1 fruit fly cellular context compared by ENCODE assay signal in genomic region chr3R:28844611-28845376, dm6.
TF ChIP-seq lines count a peak whose summit lies in the region.

Gene Apc (minus strand): TSS chr3R:28844748.
Gene spg (plus strand): TSS chr3R:28845270.

TF ChIP-seq in whole organism, embryonic, 481 proteins besides CTCF, POLR2A, EP300 and RAD21 (continued from another document and continues in another):
- no peak for TF ChIP-seq lov (optimal IDR thresholded peaks at IDR 0.05; lab: Kevin White, UChicago)
- TF ChIP-seq lov (GFP tag; IDR thresholded peaks at IDR 0.05; lab: Robert Waterston, UW): 0 out of 3 replicates have a peak, but pooled peaks have one; percentile 25
- TF ChIP-seq gem (tag; optimal IDR thresholded peaks at IDR 0.05; lab: Kevin White, UChicago): peak; percentile 50
- TF ChIP-seq CG13775 (GFP tag; optimal IDR thresholded peaks at IDR 0.05; lab: Kevin White, UChicago): peak; percentile 3
- TF ChIP-seq NC2α (GFP tag; optimal IDR thresholded peaks at IDR 0.05; lab: Kevin White, UChicago): peak; percentile 76
- no peak for TF ChIP-seq ap (GFP tag; IDR thresholded peaks at IDR 0.05; lab: Robert Waterston, UW)
- TF ChIP-seq fd96Cb (tag; optimal IDR thresholded peaks at IDR 0.05; lab: Kevin White, UChicago): peak; percentile 2
- no peak for TF ChIP-seq CG7372 (GFP tag; IDR thresholded peaks at IDR 0.05; lab: Robert Waterston, UW)
- TF ChIP-seq ara (GFP tag; IDR thresholded peaks at IDR 0.05; lab: Robert Waterston, UW): no peak; the same call in 1 of the 2 replicates
- TF ChIP-seq eyg (GFP tag; optimal IDR thresholded peaks at IDR 0.05; lab: Kevin White, UChicago): peak; percentile 20
- peak; percentile 35 for TF ChIP-seq kah (GFP tag; optimal IDR thresholded peaks at IDR 0.05; lab: Kevin White, UChicago)
- TF ChIP-seq ab (GFP tag; optimal IDR thresholded peaks at IDR 0.05; lab: Kevin White, UChicago): no peak
- peak; percentile 29 for TF ChIP-seq fd102C (GFP tag; optimal IDR thresholded peaks at IDR 0.05; lab: Kevin White, UChicago)
- TF ChIP-seq esg (GFP tag; conservative IDR thresholded peaks at IDR 0.05; lab: Robert Waterston, UW): no peak
- peak; percentile 31 for TF ChIP-seq CG1529 (GFP tag; optimal IDR thresholded peaks at IDR 0.05; lab: Kevin White, UChicago)
- TF ChIP-seq Atf-2 (GFP tag; optimal IDR thresholded peaks at IDR 0.05; lab: Kevin White, UChicago): no peak
- peak; percentile 95 for TF ChIP-seq CG4360 (GFP tag; IDR thresholded peaks at IDR 0.05; lab: Robert Waterston, UW)
- peak; percentile 59 for TF ChIP-seq caup (GFP tag; optimal IDR thresholded peaks at IDR 0.05; lab: Kevin White, UChicago; ENCODE audit: severe bottlenecking)
- peak in 1 of 2 experiments; percentile 8 for TF ChIP-seq Eip74EF (GFP tag; optimal IDR thresholded peaks at IDR 0.05; lab: Kevin White, UChicago)
- no peak for TF ChIP-seq Taf1 (GFP tag; IDR thresholded peaks at IDR 0.05; lab: Robert Waterston, UW)
- peak; percentile 40 for TF ChIP-seq nau (GFP tag; optimal IDR thresholded peaks at IDR 0.05; lab: Kevin White, UChicago)
- peak; percentile 31 for TF ChIP-seq grau (tag; optimal IDR thresholded peaks at IDR 0.05; lab: Kevin White, UChicago)
- TF ChIP-seq CrebB (tag; optimal IDR thresholded peaks at IDR 0.05; lab: Kevin White, UChicago): peak; percentile 73
- peak; percentile 55; the same call in 1 of the 2 replicates for TF ChIP-seq stc (GFP tag; IDR thresholded peaks at IDR 0.05; lab: Robert Waterston, UW)
- peak; percentile 63 for TF ChIP-seq NC2β (GFP tag; optimal IDR thresholded peaks at IDR 0.05; lab: Kevin White, UChicago)
- no peak for TF ChIP-seq CG11456 (GFP tag; IDR thresholded peaks at IDR 0.05; lab: Robert Waterston, UW)
- no peak for TF ChIP-seq slou (GFP tag; optimal IDR thresholded peaks at IDR 0.05; lab: Kevin White, UChicago)
- no peak for TF ChIP-seq cg (GFP tag; optimal IDR thresholded peaks at IDR 0.05; lab: Kevin White, UChicago)
- TF ChIP-seq CG8089 (GFP tag; optimal IDR thresholded peaks at IDR 0.05; lab: Kevin White, UChicago): peak; percentile 25
- TF ChIP-seq CG4404 (GFP tag; IDR thresholded peaks at IDR 0.05; lab: Robert Waterston, UW): no peak
- peak; percentile 57 for TF ChIP-seq salm (tag; optimal IDR thresholded peaks at IDR 0.05; lab: Kevin White, UChicago)
- peak; percentile 59 for TF ChIP-seq org-1 (GFP tag; optimal IDR thresholded peaks at IDR 0.05; lab: Kevin White, UChicago)
- peak; percentile 49 for TF ChIP-seq E2f2 (GFP tag; IDR thresholded peaks at IDR 0.05; lab: Robert Waterston, UW)
- peak; percentile 7 for TF ChIP-seq bcd (GFP tag; optimal IDR thresholded peaks at IDR 0.05; lab: Kevin White, UChicago)
- TF ChIP-seq CG12236 (GFP tag; optimal IDR thresholded peaks at IDR 0.05; lab: Kevin White, UChicago): no peak
- 0 out of 2 replicates have a peak, but pooled peaks have one; percentile 4 for TF ChIP-seq CG17328 (GFP tag; IDR thresholded peaks at IDR 0.05; lab: Robert Waterston, UW)
- peak; percentile 50; the same call in 1 of the 2 replicates for TF ChIP-seq E2f1 (GFP tag; IDR thresholded peaks at IDR 0.05; lab: Robert Waterston, UW)
- no peak for TF ChIP-seq CG1832 (GFP tag; optimal IDR thresholded peaks at IDR 0.05; lab: Kevin White, UChicago)
- TF ChIP-seq Jarid2 (GFP tag; optimal IDR thresholded peaks at IDR 0.05; lab: Kevin White, UChicago): peak; percentile 86
- 0 out of 2 replicates have a peak, but pooled peaks have one; percentile 10 for TF ChIP-seq al (GFP tag; IDR thresholded peaks at IDR 0.05; lab: Robert Waterston, UW)
- TF ChIP-seq CG10543 (GFP tag; optimal IDR thresholded peaks at IDR 0.05; lab: Kevin White, UChicago): peak; percentile 71
- TF ChIP-seq her (GFP tag; optimal IDR thresholded peaks at IDR 0.05; lab: Kevin White, UChicago): peak; percentile 34
- no peak for TF ChIP-seq sima (GFP tag; optimal IDR thresholded peaks at IDR 0.05; lab: Kevin White, UChicago)
- TF ChIP-seq wek (GFP tag; optimal IDR thresholded peaks at IDR 0.05; lab: Kevin White, UChicago): peak; percentile 79
- TF ChIP-seq CG8359 (GFP tag; optimal IDR thresholded peaks at IDR 0.05; lab: Kevin White, UChicago; ENCODE audit: borderline replicate concordance): peak; percentile 42
- TF ChIP-seq Ets97D (GFP tag; optimal IDR thresholded peaks at IDR 0.05; lab: Kevin White, UChicago): peak; percentile 63
- peak; percentile 32; the same call in 1 of the 2 replicates for TF ChIP-seq HLH3B (GFP tag; IDR thresholded peaks at IDR 0.05; lab: Robert Waterston, UW)
- peak; percentile 65 for TF ChIP-seq Bgb (GFP tag; IDR thresholded peaks at IDR 0.05; lab: Robert Waterston, UW; ENCODE audit: partially characterized antibody)
- TF ChIP-seq CG17359 (tag; optimal IDR thresholded peaks at IDR 0.05; lab: Kevin White, UChicago): peak; percentile 10
- TF ChIP-seq Doc2 (GFP tag; IDR thresholded peaks at IDR 0.05; lab: Robert Waterston, UW): no peak
- TF ChIP-seq onecut (GFP tag; IDR thresholded peaks at IDR 0.05; lab: Robert Waterston, UW): no peak
- TF ChIP-seq seq (GFP tag; IDR thresholded peaks at IDR 0.05; lab: Robert Waterston, UW): 0 out of 2 replicates have a peak, but pooled peaks have one; percentile 40
- TF ChIP-seq CG18011 (GFP tag; optimal IDR thresholded peaks at IDR 0.05; lab: Kevin White, UChicago): no peak
- peak; percentile 51 for TF ChIP-seq CG11723 (GFP tag; optimal IDR thresholded peaks at IDR 0.05; lab: Kevin White, UChicago)
- TF ChIP-seq lbe (GFP tag; optimal IDR thresholded peaks at IDR 0.05; lab: Kevin White, UChicago): peak; percentile 16
- TF ChIP-seq repo (GFP tag; optimal IDR thresholded peaks at IDR 0.05; lab: Kevin White, UChicago): no peak
- no peak for TF ChIP-seq Dip3 (GFP tag; optimal IDR thresholded peaks at IDR 0.05; lab: Kevin White, UChicago)
- peak; percentile 27 for TF ChIP-seq CG15601 (tag; optimal IDR thresholded peaks at IDR 0.05; lab: Kevin White, UChicago)
- TF ChIP-seq Myb (GFP tag; optimal IDR thresholded peaks at IDR 0.05; lab: Kevin White, UChicago): peak; percentile 4
- TF ChIP-seq CG8924 (tag; optimal IDR thresholded peaks at IDR 0.05; lab: Kevin White, UChicago): peak; percentile 11
- peak; percentile 38 for TF ChIP-seq CG5180 (GFP tag; optimal IDR thresholded peaks at IDR 0.05; lab: Kevin White, UChicago)
- no peak for TF ChIP-seq CG6175 (GFP tag; IDR thresholded peaks at IDR 0.05; lab: Robert Waterston, UW)
- no peak for TF ChIP-seq CG5953 (GFP tag; IDR thresholded peaks at IDR 0.05; lab: Robert Waterston, UW)
- no peak for TF ChIP-seq eve (GFP tag; optimal IDR thresholded peaks at IDR 0.05; lab: Kevin White, UChicago)
- peak; percentile 63 for TF ChIP-seq CG12219 (GFP tag; optimal IDR thresholded peaks at IDR 0.05; lab: Kevin White, UChicago)
- no peak for TF ChIP-seq CG9609 (GFP tag; optimal IDR thresholded peaks at IDR 0.05; lab: Kevin White, UChicago)
- no peak for TF ChIP-seq sim (GFP tag; IDR thresholded peaks at IDR 0.05; lab: Robert Waterston, UW)
- no peak for TF ChIP-seq sc (optimal IDR thresholded peaks at IDR 0.05; lab: Kevin White, UChicago)
- no peak for TF ChIP-seq sc (GFP tag; optimal IDR thresholded peaks at IDR 0.05; lab: Kevin White, UChicago)
- TF ChIP-seq Meics (GFP tag; optimal IDR thresholded peaks at IDR 0.05; lab: Kevin White, UChicago): peak; percentile 61
- peak; percentile 2 for TF ChIP-seq CG9817 (tag; optimal IDR thresholded peaks at IDR 0.05; lab: Kevin White, UChicago)
- TF ChIP-seq CG4282 (GFP tag; optimal IDR thresholded peaks at IDR 0.05; lab: Kevin White, UChicago): no peak
- TF ChIP-seq Fer1 (GFP tag; optimal IDR thresholded peaks at IDR 0.05; lab: Kevin White, UChicago): peak; percentile 70
- no peak for TF ChIP-seq cwo (GFP tag; optimal IDR thresholded peaks at IDR 0.05; lab: Kevin White, UChicago)
- TF ChIP-seq CkIIα-i1 (GFP tag; IDR thresholded peaks at IDR 0.05; lab: Robert Waterston, UW): no peak
- no peak; the same call in 1 of the 2 replicates for TF ChIP-seq GATAe (GFP tag; conservative IDR thresholded peaks at IDR 0.05; lab: Robert Waterston, UW)
- peak; percentile 50; the same call in 2 of the 3 replicates for TF ChIP-seq CG11695 (GFP tag; IDR thresholded peaks at IDR 0.05; lab: Robert Waterston, UW)
- TF ChIP-seq gsb-n (tag; optimal IDR thresholded peaks at IDR 0.05; lab: Kevin White, UChicago): peak; percentile 35
- TF ChIP-seq dysf (GFP tag; IDR thresholded peaks at IDR 0.05; lab: Robert Waterston, UW): peak; percentile 31; the same call in 1 of the 3 replicates
- peak; percentile 61 for TF ChIP-seq hbn (GFP tag; IDR thresholded peaks at IDR 0.05; lab: Robert Waterston, UW; ENCODE audit: partially characterized antibody)
- TF ChIP-seq CG10979 (tag; optimal IDR thresholded peaks at IDR 0.05; lab: Kevin White, UChicago): peak; percentile 14
- peak; percentile 99 for TF ChIP-seq CG6654 (GFP tag; optimal IDR thresholded peaks at IDR 0.05; lab: Kevin White, UChicago)
- TF ChIP-seq CG11398 (GFP tag; optimal IDR thresholded peaks at IDR 0.05; lab: Kevin White, UChicago): peak; percentile 57
- peak; percentile 87 for TF ChIP-seq Scr (GFP tag; IDR thresholded peaks at IDR 0.05; lab: Robert Waterston, UW; ENCODE audit: partially characterized antibody)
- 0 out of 2 replicates have a peak, but pooled peaks have one; percentile 18 for TF ChIP-seq gsb (GFP tag; IDR thresholded peaks at IDR 0.05; lab: Robert Waterston, UW)
- TF ChIP-seq fru (optimal IDR thresholded peaks at IDR 0.05; lab: Kevin White, UChicago): no peak
- peak; percentile 6 for TF ChIP-seq CG4328 (GFP tag; optimal IDR thresholded peaks at IDR 0.05; lab: Kevin White, UChicago)
- TF ChIP-seq CG16813 (GFP tag; IDR thresholded peaks at IDR 0.05; lab: Robert Waterston, UW; ENCODE audit: partially characterized antibody): peak; percentile 83
- TF ChIP-seq CG17361 (GFP tag; IDR thresholded peaks at IDR 0.05; lab: Robert Waterston, UW): peak; percentile 70
- TF ChIP-seq Tbp (GFP tag; optimal IDR thresholded peaks at IDR 0.05; lab: Kevin White, UChicago): peak; percentile 92
- no peak for TF ChIP-seq CG4730 (GFP tag; IDR thresholded peaks at IDR 0.05; lab: Robert Waterston, UW)
- 0 out of 4 replicates have a peak, but pooled peaks have one; percentile 10 for TF ChIP-seq Gug (GFP tag; IDR thresholded peaks at IDR 0.05; lab: Robert Waterston, UW)
- TF ChIP-seq yki (optimal IDR thresholded peaks at IDR 0.05; lab: Kevin White, UChicago): no peak
- TF ChIP-seq CG9932 (GFP tag; IDR thresholded peaks at IDR 0.05; lab: Robert Waterston, UW): peak; percentile 52
- peak; percentile 76 for TF ChIP-seq cad (GFP tag; optimal IDR thresholded peaks at IDR 0.05; lab: Kevin White, UChicago)
- peak; percentile 29 for TF ChIP-seq Fer3 (tag; optimal IDR thresholded peaks at IDR 0.05; lab: Kevin White, UChicago)
- TF ChIP-seq Ptx1 (GFP tag; IDR thresholded peaks at IDR 0.05; lab: Robert Waterston, UW): no peak; the same call in 1 of the 2 replicates
- TF ChIP-seq unc-4 (GFP tag; IDR thresholded peaks at IDR 0.05; lab: Robert Waterston, UW; ENCODE audit: partially characterized antibody): peak; percentile 72
- peak; percentile 15 for TF ChIP-seq gcm (GFP tag; optimal IDR thresholded peaks at IDR 0.05; lab: Kevin White, UChicago)
- no peak for TF ChIP-seq Mad (GFP tag; optimal IDR thresholded peaks at IDR 0.05; lab: Kevin White, UChicago)
- peak; percentile 33 for TF ChIP-seq CG13894 (tag; optimal IDR thresholded peaks at IDR 0.05; lab: Kevin White, UChicago)
- TF ChIP-seq Sox100B (GFP tag; optimal IDR thresholded peaks at IDR 0.05; lab: Kevin White, UChicago): no peak
- peak; percentile 93 for TF ChIP-seq sug (tag; optimal IDR thresholded peaks at IDR 0.05; lab: Kevin White, UChicago)
- TF ChIP-seq sens (GFP tag; lab: Kevin White, UChicago): peak; percentile 90
- TF ChIP-seq zen2 (GFP tag; IDR thresholded peaks at IDR 0.05; lab: Robert Waterston, UW; ENCODE audit: partially characterized antibody): no peak; the same call in 2 of the 3 replicates
- TF ChIP-seq CG3163 (GFP tag; optimal IDR thresholded peaks at IDR 0.05; lab: Kevin White, UChicago): peak; percentile 36
- no peak; the same call in 1 of the 2 replicates for TF ChIP-seq ato (GFP tag; IDR thresholded peaks at IDR 0.05; lab: Robert Waterston, UW; ENCODE audit: partially characterized antibody)
- TF ChIP-seq kay (GFP tag; optimal IDR thresholded peaks at IDR 0.05; lab: Kevin White, UChicago): no peak
- TF ChIP-seq pho (GFP tag; optimal IDR thresholded peaks at IDR 0.05; lab: Kevin White, UChicago): peak; percentile 18
- peak; percentile 50 for TF ChIP-seq ewg (GFP tag; optimal IDR thresholded peaks at IDR 0.05; lab: Kevin White, UChicago)
- TF ChIP-seq dm (GFP tag; optimal IDR thresholded peaks at IDR 0.05; lab: Kevin White, UChicago): peak; percentile 5
- 0 out of 2 replicates have a peak, but pooled peaks have one; percentile 10 for TF ChIP-seq CG10366 (GFP tag; IDR thresholded peaks at IDR 0.05; lab: Robert Waterston, UW)
- TF ChIP-seq CG15073 (GFP tag; optimal IDR thresholded peaks at IDR 0.05; lab: Kevin White, UChicago): no peak
- peak; percentile 45; the same call in 1 of the 2 replicates for TF ChIP-seq CG10959 (GFP tag; IDR thresholded peaks at IDR 0.05; lab: Robert Waterston, UW)
- peak; percentile 91 for TF ChIP-seq CG3995 (GFP tag; optimal IDR thresholded peaks at IDR 0.05; lab: Kevin White, UChicago)
- TF ChIP-seq Bteb2 (GFP tag; optimal IDR thresholded peaks at IDR 0.05; lab: Kevin White, UChicago): no peak
- TF ChIP-seq CG16863 (GFP tag; optimal IDR thresholded peaks at IDR 0.05; lab: Kevin White, UChicago): peak; percentile 10
- TF ChIP-seq CG34376 (GFP tag; optimal IDR thresholded peaks at IDR 0.05; lab: Kevin White, UChicago): peak; percentile 45
- TF ChIP-seq CG4854 (GFP tag; optimal IDR thresholded peaks at IDR 0.05; lab: Kevin White, UChicago): no peak
- peak; percentile 31 for TF ChIP-seq Bdp1 (GFP tag; optimal IDR thresholded peaks at IDR 0.05; lab: Kevin White, UChicago)
- TF ChIP-seq YL-1 (GFP tag; optimal IDR thresholded peaks at IDR 0.05; lab: Kevin White, UChicago): peak; percentile 70
- no peak for TF ChIP-seq Dfd (GFP tag; optimal IDR thresholded peaks at IDR 0.05; lab: Kevin White, UChicago)
- TF ChIP-seq amos (GFP tag; IDR thresholded peaks at IDR 0.05; lab: Robert Waterston, UW; ENCODE audit: partially characterized antibody): peak; percentile 76
- peak; percentile 45 for TF ChIP-seq CG2712 (tag; optimal IDR thresholded peaks at IDR 0.05; lab: Kevin White, UChicago)
- TF ChIP-seq tin (GFP tag; optimal IDR thresholded peaks at IDR 0.05; lab: Kevin White, UChicago): no peak
- peak; percentile 31 for TF ChIP-seq scrt (GFP tag; optimal IDR thresholded peaks at IDR 0.05; lab: Kevin White, UChicago)
- peak; percentile 58 for TF ChIP-seq CG1792 (GFP tag; optimal IDR thresholded peaks at IDR 0.05; lab: Kevin White, UChicago)
- peak; percentile 8 for TF ChIP-seq ac (GFP tag; optimal IDR thresholded peaks at IDR 0.05; lab: Kevin White, UChicago)
